Fruit fly (Drosophila melanogaster) whole organism: ENCODE data around the gene CG33230.

Experiments
- CG8478 ChIP-seq: fragments of >200 bp; optimal IDR thresholded peaks from 2 replicates; lab custom pipeline; 2018; ENCODE audit warnings: inconsistent platforms
- EcR ChIP-seq, 2 experiments: fragments of >200 bp; optimal IDR thresholded peaks; 2 replicates each; lab custom pipeline; 2017; ENCODE audit warnings: missing biosample characterization in 2 of 2, missing genetic modification characterization in 2 of 2, missing genetic modification reagents in 2 of 2
- pan ChIP-seq: fragments of >200 bp; optimal IDR thresholded peaks from 2 replicates; lab custom pipeline; 2017
- psq ChIP-seq: fragments of >200 bp; optimal IDR thresholded peaks from 2 replicates; lab custom pipeline; 2017
- usp ChIP-seq: fragments of >200 bp; optimal IDR thresholded peaks from 2 replicates; lab custom pipeline; 2017; ENCODE audit warnings: missing biosample characterization, missing genetic modification characterization, mixed read lengths

dm6 chr3L:1577338-1577737 lies 40.9 kb upstream of the CG33230 start:
- TF ChIP-seq psq (lab: Kevin White, UChicago) (no peak), EcR (GFP tag; optimal IDR thresholded peaks at IDR 0.05; lab: Kevin White, UChicago) (no peak), pan (lab: Kevin White, UChicago) (no peak), CG8478 (lab: Kevin White, UChicago) (no peak), usp (GFP tag; lab: Kevin White, UChicago) (no peak)
